Fruit fly (Drosophila melanogaster): Measurements from ENCODE around the gene Sfp24Bd.

The Sfp24Bd gene

dm6 chr2L:3669034-3669433 is at the start of gene Sfp24Bd:
Gene Sfp24Bd, minus strand, starts transcription at chr2L:3669134.
- TF ChIP-seq gt (GFP tag; IDR thresholded peaks at IDR 0.05) (no peak), Side (GFP tag; optimal IDR thresholded peaks at IDR 0.05) (no peak)

DNA sequence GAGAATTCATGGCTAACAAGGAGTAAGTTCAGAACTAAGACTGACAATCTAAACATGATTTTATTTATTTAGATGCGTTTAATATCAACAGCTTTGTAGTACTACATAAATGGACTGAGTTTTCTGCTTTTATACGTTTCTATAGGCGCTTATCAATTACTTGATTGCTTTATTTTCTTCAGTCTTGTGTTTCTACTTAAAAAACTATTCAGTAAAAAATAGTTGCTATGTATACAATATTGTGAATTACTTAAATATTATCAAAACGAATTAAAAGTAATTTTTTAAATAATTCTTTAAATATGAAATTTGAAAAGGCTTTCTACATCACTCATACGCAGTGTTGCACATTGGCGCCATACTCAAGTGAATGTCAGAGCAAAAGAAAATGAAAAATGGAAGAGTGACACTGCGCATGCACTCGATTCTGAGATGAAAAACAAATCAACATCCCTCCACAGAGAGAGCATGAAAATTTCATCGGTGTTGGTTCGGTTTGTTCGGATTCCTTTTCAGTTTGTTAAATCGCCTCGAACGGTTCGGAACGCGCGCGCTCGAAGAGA is 48.8 kb upstream of the Sfp24Bd start, which contains the start of the genes lectin-24A and Shaw:
TSS of gene lectin-24A (minus strand) at position 101 of the 563 bp plus-strand sequence.
TSS of gene Shaw (plus strand) at position 513 of the 563 bp plus-strand sequence.
- TF ChIP-seq pros (GFP tag; optimal IDR thresholded peaks at IDR 0.05) (no peak), CG33213 (GFP tag; optimal IDR thresholded peaks at IDR 0.05) (no peak), Hr78 (GFP tag; optimal IDR thresholded peaks at IDR 0.05) (no peak), Atf3 (GFP tag; optimal IDR thresholded peaks at IDR 0.05) (no peak), salm (tag; optimal IDR thresholded peaks at IDR 0.05) (no peak), stwl (tag; optimal IDR thresholded peaks at IDR 0.05) (no peak), CG10147 (GFP tag; optimal IDR thresholded peaks at IDR 0.05) (no peak), CG7987 (GFP tag; optimal IDR thresholded peaks at IDR 0.05) (no peak), ewg (GFP tag; optimal IDR thresholded peaks at IDR 0.05) (peak; percentile 83), CG3065 (GFP tag; optimal IDR thresholded peaks at IDR 0.05) (no peak), pb (GFP tag; optimal IDR thresholded peaks at IDR 0.05) (no peak), Dp (GFP tag; optimal IDR thresholded peaks at IDR 0.05) (peak; percentile 19), Meics (GFP tag; optimal IDR thresholded peaks at IDR 0.05) (no peak), CG3281 (GFP tag; optimal IDR thresholded peaks at IDR 0.05) (no peak), BtbVII (GFP tag; optimal IDR thresholded peaks at IDR 0.05) (no peak), sens (GFP tag) (no peak), CG12219 (GFP tag; optimal IDR thresholded peaks at IDR 0.05) (no peak), HLH4C (GFP tag; IDR thresholded peaks at IDR 0.05; ENCODE audit: partially characterized antibody) (no peak), chif (GFP tag; optimal IDR thresholded peaks at IDR 0.05) (no peak), pzg (GFP tag; optimal IDR thresholded peaks at IDR 0.05) (peak; percentile 2), nerfin-1 (tag; optimal IDR thresholded peaks at IDR 0.05) (no peak), Deaf1 (tag; optimal IDR thresholded peaks at IDR 0.05) (peak; percentile 73), CG14710 (tag; optimal IDR thresholded peaks at IDR 0.05) (no peak), CG33557 (GFP tag; optimal IDR thresholded peaks at IDR 0.05) (no peak), Xbp1 (GFP tag; optimal IDR thresholded peaks at IDR 0.05) (no peak), Hey (tag; optimal IDR thresholded peaks at IDR 0.05) (no peak), Hr39 (optimal IDR thresholded peaks at IDR 0.05) (no peak), CG7963 (GFP tag; IDR thresholded peaks at IDR 0.05; ENCODE audit: partially characterized antibody) (no peak), NC2β (GFP tag; optimal IDR thresholded peaks at IDR 0.05) (no peak), luna (GFP tag; optimal IDR thresholded peaks at IDR 0.05) (no peak), Drgx (GFP tag; IDR thresholded peaks at IDR 0.05) (no peak), CG32772 (GFP tag; IDR thresholded peaks at IDR 0.05) (no peak), E2f2 (GFP tag; IDR thresholded peaks at IDR 0.05) (peak; percentile 36; the same call in 1 of the 2 replicates), CG2116 (GFP tag; optimal IDR thresholded peaks at IDR 0.05) (peak; percentile 48), CG2678 (tag; optimal IDR thresholded peaks at IDR 0.05) (no peak), zf30C (GFP tag; optimal IDR thresholded peaks at IDR 0.05) (no peak), CG14965 (GFP tag; optimal IDR thresholded peaks at IDR 0.05; ENCODE audit: borderline replicate concordance) (no peak), psq (GFP tag; optimal IDR thresholded peaks at IDR 0.05) (peak; percentile 31), lilli (GFP tag; optimal IDR thresholded peaks at IDR 0.05) (no peak), so (GFP tag; IDR thresholded peaks at IDR 0.05) (no peak), Bgb (GFP tag; IDR thresholded peaks at IDR 0.05; ENCODE audit: partially characterized antibody) (no peak)
